Worm (Caenorhabditis elegans) whole organism, young adult: ENCODE data around the gene npr-13.

Source experiments
- C17E4.6 ChIP-seq: fragments of 200-800 bp; sonication (Bioruptor generic); IDR thresholded peaks from 2 replicates; pipeline ENCODE4 v1.3.6; 2022; ENCODE audit warnings: missing genetic modification reagents, missing genetic modification characterization, missing compliant biosample characterization
- F22D6.2 ChIP-seq: sonication (generic microtip); optimal IDR thresholded peaks from 2 replicates; lab custom pipeline; 2016; ENCODE audit warnings: mild to moderate bottlenecking, missing genetic modification characterization, missing compliant biosample characterization
- F39B2.1 ChIP-seq: fragments of 200-800 bp; sonication (Bioruptor generic); IDR thresholded peaks from 2 replicates; pipeline ENCODE4 v1.3.6; 2022; ENCODE audit warnings: missing genetic modification reagents, missing genetic modification characterization, missing compliant biosample characterization
- T07F8.4 ChIP-seq: sonication (generic microtip); optimal IDR thresholded peaks from 2 replicates; lab custom pipeline; 2016; ENCODE audit warnings: mild to moderate bottlenecking, missing genetic modification characterization, moderate library complexity, missing compliant biosample characterization
- ceh-100 ChIP-seq: fragments of 200-800 bp; sonication (Bioruptor generic); IDR thresholded peaks from 2 replicates; pipeline ENCODE4 v1.3.6; 2022; ENCODE audit warnings: missing genetic modification reagents, missing genetic modification characterization, missing compliant biosample characterization
- efl-1 ChIP-seq: fragments of 150-350 bp; optimal IDR thresholded peaks from 2 replicates; lab custom pipeline; 2014; ENCODE audit warnings: missing biosample characterization, missing genetic modification reagents, missing genetic modification characterization
- gei-17 ChIP-seq: fragments of 200-800 bp; sonication (Bioruptor generic); optimal IDR thresholded peaks from 2 replicates; lab custom pipeline; 2018; ENCODE audit warnings: mild to moderate bottlenecking, missing genetic modification characterization, missing compliant biosample characterization
- hsf-1 ChIP-seq: fragments of 200-800 bp; sonication (Bioruptor generic); IDR thresholded peaks from 2 replicates; pipeline ENCODE4 v1.3.6; 2022; ENCODE audit warnings: missing genetic modification reagents, missing genetic modification characterization, missing compliant biosample characterization
- mel-28 ChIP-seq: sonication (generic microtip); optimal IDR thresholded peaks from 2 replicates; lab custom pipeline; 2016; ENCODE audit warnings: borderline replicate concordance, mild to moderate bottlenecking, missing genetic modification characterization, missing compliant biosample characterization
- nfya-2 ChIP-seq: fragments of 200-800 bp; sonication (Bioruptor generic); IDR thresholded peaks from 2 replicates; pipeline ENCODE4 v1.3.6; 2022; ENCODE audit warnings: missing genetic modification reagents, missing genetic modification characterization, missing compliant biosample characterization
- snpc-3.4 ChIP-seq: sonication (generic microtip); optimal IDR thresholded peaks from 2 replicates; lab custom pipeline; 2017; ENCODE audit warnings: missing genetic modification characterization, mild to moderate bottlenecking, missing compliant biosample characterization, antibody characterized with exemption, moderate library complexity, missing genotype, missing genetic modification reagents

ce11 chrV:14806204-14806737 lies 52.1 kb downstream of the npr-13 start:
- no peak for TF ChIP-seq F39B2.1
- TF ChIP-seq F22D6.2 (tag; lab: Kevin White, UChicago) = no peak
- TF ChIP-seq nfya-2 = no peak
- TF ChIP-seq hsf-1 (GFP tag; lab: Robert Waterston, UW) = no peak
- TF ChIP-seq C17E4.6 = no peak
- TF ChIP-seq mel-28 (tag; lab: Kevin White, UChicago) = no peak
- no peak for TF ChIP-seq efl-1
- no peak for TF ChIP-seq snpc-3.4 (tag; lab: Kevin White, UChicago)
- TF ChIP-seq gei-17 (GFP tag; lab: Kevin White, UChicago) = no peak
- no peak for TF ChIP-seq T07F8.4 (tag; lab: Kevin White, UChicago)
- no peak for TF ChIP-seq ceh-100 (GFP tag; lab: Robert Waterston, UW)
